Worm (Caenorhabditis elegans) whole organism, late embryonic: Measurements from ENCODE around the gene srh-187.
"Not testable (repeated sequence)": the region's sequence is repeated elsewhere in the genome, so short reads cannot be mapped to it uniquely, and the experiment has no call there.

Source experiments
- fkh-10 ChIP-seq: fragments of 150-350 bp; optimal IDR thresholded peaks from 2 replicates; lab custom pipeline; 2014; ENCODE audit warnings: missing biosample characterization, missing genetic modification reagents, missing genetic modification characterization
- nhr-11 ChIP-seq: fragments of 150-350 bp; optimal IDR thresholded peaks from 2 replicates; lab custom pipeline; 2014; ENCODE audit warnings: missing biosample characterization, missing genetic modification characterization
- unc-86 ChIP-seq: sonication (generic microtip); optimal IDR thresholded peaks from 2 replicates; lab custom pipeline; 2016; ENCODE audit warnings: missing genetic modification characterization, missing compliant biosample characterization

- not testable (repeated sequence) for TF ChIP-seq unc-86 (tag; lab: Kevin White, UChicago); fkh-10; nhr-11 (tag; lab: Kevin White, UChicago)
Measured at ce11 chrV:7345494-7345893, 5.8 kb upstream of the srh-187 start, which contains the start of gene nhr-147.
